Worm (Caenorhabditis elegans) whole organism, L4/young adult: ENCODE measurements around the gene nhr-241.

Experiments used
- W03F9.2 ChIP-seq: fragments of 150-350 bp; optimal IDR thresholded peaks from 2 replicates; lab custom pipeline; 2014; ENCODE audit warnings: missing biosample characterization, missing genetic modification characterization
- dao-5 ChIP-seq: sonication (generic microtip); optimal IDR thresholded peaks from 2 replicates; lab custom pipeline; 2016; ENCODE audit warnings: missing genotype, missing genetic modification characterization, moderate library complexity, missing compliant biosample characterization
- him-1 ChIP-seq: sonication (generic microtip); optimal IDR thresholded peaks from 2 replicates; lab custom pipeline; 2016; ENCODE audit warnings: missing genotype, missing genetic modification reagents, missing genetic modification characterization, missing compliant biosample characterization

Gene nhr-241

DNA sequence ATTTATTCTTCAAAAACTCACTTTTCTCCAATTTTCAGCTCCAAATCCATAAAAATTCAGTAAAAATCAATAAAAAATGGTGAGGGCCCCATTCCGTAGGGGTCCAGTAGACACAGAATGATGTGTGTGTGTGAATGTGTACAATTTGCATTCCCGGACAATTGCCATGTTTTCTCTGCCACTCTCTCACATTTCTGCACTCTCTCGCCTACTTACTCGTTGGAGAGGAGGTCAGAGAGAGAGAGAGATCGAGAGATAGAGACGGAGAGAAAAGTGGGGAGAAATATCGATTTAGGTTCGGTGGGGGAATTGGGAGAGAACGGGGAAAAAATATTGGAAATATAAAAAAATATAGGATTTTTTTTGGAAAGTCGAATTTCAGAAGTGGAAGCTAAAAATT, 24.4 kb downstream of the nhr-241 start:
- TF ChIP-seq him-1 (tag; lab: Kevin White, UChicago) (no peak), dao-5 (tag; lab: Kevin White, UChicago) (no peak), W03F9.2 (peak; percentile 58)

ce11 chrV:18724076-18724475, 24.8 kb downstream of the nhr-241 start:
- TF ChIP-seq him-1 (tag; lab: Kevin White, UChicago) (no peak), W03F9.2 (no peak), dao-5 (tag; lab: Kevin White, UChicago) (no peak)

DNA sequence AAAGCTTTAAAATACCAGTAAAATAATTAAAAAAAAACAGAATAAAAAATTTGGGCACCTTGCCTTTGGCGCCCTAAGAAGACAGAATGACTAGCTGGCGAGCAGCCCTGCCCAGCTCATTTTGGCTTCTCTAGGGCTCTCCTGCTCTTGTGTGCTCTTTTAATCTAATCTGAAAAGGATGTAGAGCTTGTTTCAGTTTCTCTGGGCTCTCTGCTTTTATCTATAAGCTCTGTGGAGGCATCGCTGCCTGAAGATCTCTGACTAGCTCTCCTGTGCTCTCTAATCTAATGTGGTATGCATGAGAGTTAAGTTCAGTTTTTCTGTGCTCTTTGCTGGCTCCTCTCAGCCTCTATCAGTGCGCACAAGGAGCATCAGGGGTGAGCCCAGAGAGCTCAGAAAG, 26.6 kb downstream of the nhr-241 start:
- TF ChIP-seq dao-5 (tag; lab: Kevin White, UChicago) (no peak), W03F9.2 (no peak), him-1 (tag; lab: Kevin White, UChicago) (no peak)

DNA sequence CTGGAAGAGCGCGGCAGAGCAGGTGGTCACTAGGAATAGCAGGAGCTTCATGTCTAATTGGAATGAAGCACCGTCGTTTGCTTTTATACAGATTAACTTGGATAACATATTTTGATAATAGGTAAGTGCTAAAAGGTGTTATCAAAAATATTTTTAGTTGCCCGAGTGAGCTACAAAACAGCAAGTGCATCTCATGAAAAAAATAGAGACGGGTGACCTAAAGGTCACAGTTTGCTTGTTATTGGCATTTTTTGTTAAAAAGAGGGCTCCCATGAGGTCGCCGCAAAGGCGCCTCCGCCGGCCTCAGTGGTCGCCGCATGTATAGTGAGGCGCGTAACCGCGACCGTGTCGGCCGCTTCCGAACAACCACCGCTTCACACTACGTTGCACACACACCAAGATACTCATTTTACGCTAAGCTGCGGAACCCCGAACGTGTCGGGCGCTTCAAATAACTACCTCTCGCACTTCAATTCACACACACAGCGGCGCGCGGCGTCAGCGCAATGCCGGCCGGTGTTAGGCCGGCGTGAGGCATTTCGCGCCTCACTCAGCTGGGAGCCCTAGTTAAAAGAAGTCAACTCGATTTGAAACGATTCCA, 30.2 kb downstream of the nhr-241 start, which contains the start of gene asp-19:
Gene asp-19 (minus strand): TSS at position 51 of the 601 bp plus-strand sequence.
- TF ChIP-seq him-1 (tag; lab: Kevin White, UChicago): no peak
- no peak for TF ChIP-seq W03F9.2
- no peak for TF ChIP-seq dao-5 (tag; lab: Kevin White, UChicago)

DNA sequence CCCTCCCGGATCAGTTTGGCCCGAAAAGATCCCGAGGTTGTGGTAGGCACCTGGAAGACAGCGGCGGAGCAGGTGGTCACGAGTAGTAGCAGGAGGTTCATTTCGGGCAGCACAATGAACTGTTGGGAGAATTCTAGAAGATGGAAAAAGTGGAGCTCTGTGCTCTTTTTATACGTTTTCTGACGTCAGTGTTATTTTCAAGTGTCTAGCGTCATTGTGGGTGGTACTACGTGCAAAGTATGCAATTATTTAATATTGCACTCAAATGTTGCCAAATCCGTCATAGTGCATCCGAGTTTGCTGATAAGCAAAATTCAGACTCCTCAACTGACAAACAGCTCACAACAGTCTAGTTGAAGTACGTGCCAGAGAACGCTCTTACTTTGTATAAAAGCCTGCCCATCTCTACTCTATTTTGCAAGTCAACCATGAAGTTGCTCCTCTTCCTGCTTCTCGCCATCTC, 32.4 kb downstream of the nhr-241 start, which contains the start of the genes asp-18 and scl-19:
Gene asp-18 (minus strand): TSS at position 101 of the 463 bp plus-strand sequence.
Gene scl-19 (plus strand): TSS at position 413 of the 463 bp plus-strand sequence.
- TF ChIP-seq dao-5 (tag; lab: Kevin White, UChicago) (no peak), W03F9.2 (no peak), him-1 (tag; lab: Kevin White, UChicago) (no peak)

- TF ChIP-seq him-1 (tag; lab: Kevin White, UChicago) (no peak), W03F9.2 (no peak), dao-5 (tag; lab: Kevin White, UChicago) (no peak)
These were observed 34.7 kb downstream of the nhr-241 start for ce11 chrV:18733942-18734341.

ce11 chrV:18734381-18734780, 35.1 kb downstream of the nhr-241 start, which contains the start of gene scl-20:
Gene scl-20 (minus strand): TSS chrV:18734481.
- TF ChIP-seq dao-5 (tag; lab: Kevin White, UChicago) (no peak), W03F9.2 (no peak), him-1 (tag; lab: Kevin White, UChicago) (no peak)

ce11 chrV:18737646-18738045, 38.4 kb downstream of the nhr-241 start:
- TF ChIP-seq him-1 (tag; lab: Kevin White, UChicago) (no peak), dao-5 (tag; lab: Kevin White, UChicago) (no peak), W03F9.2 (no peak)

- no peak for TF ChIP-seq him-1 (tag; lab: Kevin White, UChicago)
- TF ChIP-seq W03F9.2: no peak
- no peak for TF ChIP-seq dao-5 (tag; lab: Kevin White, UChicago)
These were observed 42.9 kb downstream of the nhr-241 start, which contains the start of gene clec-250 for ce11 chrV:18742108-18742507. Gene clec-250 (minus strand): TSS chrV:18742208.

DNA sequence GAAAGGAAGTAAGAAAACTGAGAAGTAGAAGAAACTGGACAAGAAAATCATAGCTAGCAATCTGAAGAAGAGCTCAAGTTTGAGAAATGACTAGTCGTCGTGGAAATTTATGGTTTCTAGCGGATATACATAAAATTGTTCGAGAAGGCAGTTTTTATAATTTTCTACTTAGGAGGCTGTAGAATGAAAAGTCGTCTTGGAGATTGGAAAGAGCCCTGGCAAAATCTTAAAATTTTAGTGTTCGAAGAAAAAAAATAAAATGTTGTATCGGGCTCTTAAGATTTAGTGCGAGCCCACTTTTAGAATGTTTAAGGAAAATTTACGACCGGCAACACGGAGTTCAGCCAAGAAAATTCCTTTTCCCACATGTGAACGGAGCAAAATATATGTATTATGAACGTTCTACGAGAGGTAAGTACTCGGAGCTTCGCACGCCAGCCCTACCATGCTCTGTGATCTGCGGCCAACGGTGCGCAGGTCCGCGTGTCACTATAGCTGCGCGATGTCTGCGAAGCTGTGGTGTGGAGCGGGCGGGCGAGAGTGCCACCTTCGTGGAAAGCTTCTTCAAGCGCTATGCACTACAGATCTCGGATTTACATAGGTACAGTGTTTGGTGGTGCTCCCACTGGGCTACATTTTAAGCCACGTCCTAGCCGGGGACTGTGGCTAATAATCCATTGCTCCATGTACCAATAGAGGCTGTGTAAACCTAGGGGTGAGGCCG, 47.8 kb downstream of the nhr-241 start, which contains the start of gene clec-251:
Gene clec-251 (minus strand): TSS at position 51 of the 724 bp plus-strand sequence.
- TF ChIP-seq him-1 (tag; lab: Kevin White, UChicago): no peak
- TF ChIP-seq dao-5 (tag; lab: Kevin White, UChicago): no peak
- TF ChIP-seq W03F9.2: no peak

DNA sequence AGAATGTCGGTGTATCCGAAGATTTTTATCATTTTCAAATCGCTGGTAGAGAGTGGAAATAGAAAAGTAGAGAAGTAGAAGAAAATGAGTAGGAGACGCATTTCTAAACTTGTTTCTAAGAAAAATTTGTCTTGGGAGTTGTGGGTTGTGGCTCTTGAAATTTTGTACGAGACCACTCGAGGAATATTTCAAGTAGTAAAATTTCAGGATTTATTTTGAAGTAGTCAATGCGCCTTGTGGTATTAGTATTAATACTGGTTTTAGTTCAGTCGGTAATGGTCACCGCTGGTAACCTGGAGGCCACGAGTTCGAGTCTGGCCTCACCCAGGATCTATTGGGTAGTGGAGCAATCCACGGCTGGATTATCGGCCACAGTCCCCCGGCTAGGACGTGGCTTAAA, 49.5 kb downstream of the nhr-241 start, which contains the start of gene clec-252:
Gene clec-252 (minus strand): TSS at position 101 of the 400 bp plus-strand sequence.
- no peak for TF ChIP-seq W03F9.2

DNA sequence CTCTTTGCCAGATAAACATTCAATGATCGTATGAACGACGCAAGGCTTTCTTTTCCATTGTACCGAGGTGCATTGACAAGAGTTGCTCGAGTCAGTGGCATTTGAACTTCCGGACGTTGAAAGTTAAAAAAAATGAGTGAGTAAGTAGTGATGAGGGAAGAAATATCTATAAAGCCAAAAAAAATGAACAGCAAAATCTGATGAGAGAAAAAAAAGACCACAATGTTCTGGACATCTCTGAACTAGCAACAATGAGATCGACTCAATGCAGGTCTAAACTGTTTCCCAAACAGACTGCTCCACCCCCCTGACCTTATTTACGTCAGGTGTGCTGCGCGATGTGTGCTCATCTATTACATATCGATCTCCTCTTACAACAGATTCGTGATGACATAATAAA, 51.2 kb downstream of the nhr-241 start, which contains the start of the genes F11D11.21 and F11D11.12:
Gene F11D11.21 (minus strand): TSS at position 101 of the 400 bp plus-strand sequence.
Gene F11D11.12 (minus strand): TSS at position 238 of the 400 bp plus-strand sequence.
- TF ChIP-seq dao-5 (tag; lab: Kevin White, UChicago) (no peak), him-1 (tag; lab: Kevin White, UChicago) (no peak), W03F9.2 (no peak)
